Worm (Caenorhabditis elegans): ENCODE measurements around the gene srh-8.

srh-8 gene

ce11 chrV:4041853-4042424 lies 36.6 kb downstream of the srh-8 start, which contains the start of the genes C49G7.10 and irg-2:
Gene C49G7.10, minus strand, starts transcription at chrV:4042021.
Gene irg-2, plus strand, starts transcription at chrV:4042181.
- TF ChIP-seq ceh-82 (tag; optimal IDR thresholded peaks at IDR 0.05) (no peak), ztf-4 (tag; optimal IDR thresholded peaks at IDR 0.05) (no peak), zag-1 (tag; optimal IDR thresholded peaks at IDR 0.05) (no peak), pha-4 (tag; optimal IDR thresholded peaks at IDR 0.05) (no peak), fkh-2 (tag; optimal IDR thresholded peaks at IDR 0.05) (no peak), ceh-9 (tag; optimal IDR thresholded peaks at IDR 0.05) (no peak), hmg-11 (tag; optimal IDR thresholded peaks at IDR 0.05) (no peak), mdl-1 (tag; optimal IDR thresholded peaks at IDR 0.05) (no peak), egl-27 (tag; optimal IDR thresholded peaks at IDR 0.05) (no peak), lsy-12 (tag; optimal IDR thresholded peaks at IDR 0.05) (no peak), ceh-16 (tag; optimal IDR thresholded peaks at IDR 0.05) (no peak), nhr-67 (tag; optimal IDR thresholded peaks at IDR 0.05) (no peak), lin-39 (tag; optimal IDR thresholded peaks at IDR 0.05) (no peak), elt-2 (tag; optimal IDR thresholded peaks at IDR 0.05) (no peak), fos-1 (tag; optimal IDR thresholded peaks at IDR 0.05) (no peak), sea-2 (GFP tag; optimal IDR thresholded peaks at IDR 0.05) (no peak), nhr-25 (tag; optimal IDR thresholded peaks at IDR 0.05) (no peak), ama-1 (optimal IDR thresholded peaks at IDR 0.05) (no peak), mml-1 (tag; optimal IDR thresholded peaks at IDR 0.05) (no peak)

ce11 chrV:4043632-4044031 lies 38.3 kb downstream of the srh-8 start, which contains the start of gene phat-3:
Gene phat-3, plus strand, starts transcription at chrV:4043932.
- no peak for TF ChIP-seq nhr-23 (tag; optimal IDR thresholded peaks at IDR 0.05)
- TF ChIP-seq pha-4 (tag; optimal IDR thresholded peaks at IDR 0.05): no peak
- no peak for TF ChIP-seq pqm-1 (tag; optimal IDR thresholded peaks at IDR 0.05)
- no peak for TF ChIP-seq ceh-16 (tag; optimal IDR thresholded peaks at IDR 0.05)
- no peak for TF ChIP-seq egl-27 (tag; optimal IDR thresholded peaks at IDR 0.05)
- no peak for TF ChIP-seq ceh-82 (tag; optimal IDR thresholded peaks at IDR 0.05)
- no peak for TF ChIP-seq lin-15B (tag; optimal IDR thresholded peaks at IDR 0.05)
- no peak for TF ChIP-seq tbx-2 (tag; optimal IDR thresholded peaks at IDR 0.05)
- no peak for TF ChIP-seq fkh-10 (GFP tag; optimal IDR thresholded peaks at IDR 0.05)
- TF ChIP-seq lsy-12 (tag; optimal IDR thresholded peaks at IDR 0.05): no peak
- TF ChIP-seq mdl-1 (tag; optimal IDR thresholded peaks at IDR 0.05): no peak
- no peak for TF ChIP-seq nhr-76 (tag; optimal IDR thresholded peaks at IDR 0.05)
- no peak for TF ChIP-seq lin-39 (tag; optimal IDR thresholded peaks at IDR 0.05)
- TF ChIP-seq ceh-9 (tag; optimal IDR thresholded peaks at IDR 0.05): no peak
- no peak for TF ChIP-seq fkh-2 (tag; optimal IDR thresholded peaks at IDR 0.05)

ce11 chrV:4046122-4046521 lies 40.8 kb downstream of the srh-8 start, which contains the start of gene phat-7:
Gene phat-7, plus strand, starts transcription at chrV:4046422.
- TF ChIP-seq elt-3 (tag; optimal IDR thresholded peaks at IDR 0.05) (no peak), nhr-76 (tag; optimal IDR thresholded peaks at IDR 0.05) (no peak), eor-1 (tag; optimal IDR thresholded peaks at IDR 0.05) (no peak), ceh-28 (tag; optimal IDR thresholded peaks at IDR 0.05) (no peak), nhr-28 (tag; optimal IDR thresholded peaks at IDR 0.05) (no peak), lin-15B (tag; optimal IDR thresholded peaks at IDR 0.05) (no peak), fkh-10 (GFP tag; optimal IDR thresholded peaks at IDR 0.05) (no peak), ztf-4 (tag; optimal IDR thresholded peaks at IDR 0.05) (no peak), ceh-16 (tag; optimal IDR thresholded peaks at IDR 0.05) (no peak), skn-1 (tag; optimal IDR thresholded peaks at IDR 0.05) (no peak), unc-62 (GFP tag; optimal IDR thresholded peaks at IDR 0.05) (no peak), nfya-1 (tag; optimal IDR thresholded peaks at IDR 0.05; ENCODE audit: insufficient read depth) (no peak), egl-5 (tag; optimal IDR thresholded peaks at IDR 0.05) (no peak), lsy-12 (tag; optimal IDR thresholded peaks at IDR 0.05) (no peak), nhr-43 (tag; optimal IDR thresholded peaks at IDR 0.05; ENCODE audit: poor library complexity, severe bottlenecking) (no peak), lin-39 (tag; optimal IDR thresholded peaks at IDR 0.05) (no peak), daf-12 (tag; optimal IDR thresholded peaks at IDR 0.05) (no peak)

ce11 chrV:4047541-4047940 lies 42.2 kb downstream of the srh-8 start, which contains the start of gene srh-169:
Gene srh-169, plus strand, starts transcription at chrV:4047841.
- TF ChIP-seq elt-2 (tag; optimal IDR thresholded peaks at IDR 0.05): no peak
- no peak for TF ChIP-seq ceh-82 (tag; optimal IDR thresholded peaks at IDR 0.05)
- TF ChIP-seq nhr-11 (tag; optimal IDR thresholded peaks at IDR 0.05): no peak
- no peak for TF ChIP-seq ceh-16 (tag; optimal IDR thresholded peaks at IDR 0.05)
- TF ChIP-seq mdl-1 (tag; optimal IDR thresholded peaks at IDR 0.05): no peak
- no peak for TF ChIP-seq pha-4 (tag; optimal IDR thresholded peaks at IDR 0.05)
- no peak for TF ChIP-seq nhr-67 (tag; optimal IDR thresholded peaks at IDR 0.05)
- no peak for TF ChIP-seq aly-2 (tag; optimal IDR thresholded peaks at IDR 0.05)
- TF ChIP-seq unc-62 (GFP tag; optimal IDR thresholded peaks at IDR 0.05): no peak
- TF ChIP-seq sea-2 (GFP tag; optimal IDR thresholded peaks at IDR 0.05): no peak
- no peak for TF ChIP-seq egl-5 (tag; optimal IDR thresholded peaks at IDR 0.05)
- no peak for TF ChIP-seq zag-1 (tag; optimal IDR thresholded peaks at IDR 0.05)
